Fruit fly (Drosophila melanogaster): Measurements from ENCODE around the gene Wnt10.

Wnt10 gene

DNA sequence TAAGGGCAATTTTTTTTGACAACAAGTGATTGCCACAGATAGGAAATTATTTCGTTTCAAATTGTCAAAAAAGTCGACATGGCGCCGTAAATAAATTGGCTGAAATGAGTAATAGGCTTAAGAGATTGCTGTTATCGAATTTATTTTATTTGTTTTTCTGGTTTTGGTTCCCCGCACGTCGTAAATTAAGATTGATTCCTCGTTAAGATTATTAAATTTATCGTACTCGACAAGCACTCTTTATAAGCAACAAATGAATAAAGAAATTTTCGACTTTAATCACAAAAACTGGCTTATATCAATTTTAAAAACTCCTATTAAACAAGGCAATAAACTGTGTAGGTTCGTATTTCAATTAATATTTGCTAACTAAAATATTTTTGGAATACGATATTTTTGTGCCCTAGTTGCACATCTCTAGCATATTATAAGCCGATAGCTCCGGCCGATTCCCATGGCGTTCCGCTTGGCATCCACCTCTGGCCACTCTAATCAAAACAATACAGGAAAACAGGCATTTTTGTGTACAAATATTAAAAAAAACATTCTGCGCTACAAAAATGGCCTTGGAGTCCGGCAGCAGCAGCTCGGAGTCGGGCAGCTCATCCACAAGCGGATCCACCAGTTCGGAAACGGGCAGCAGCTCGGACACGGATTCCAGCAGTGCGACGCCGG is 48.9 kb downstream of the Wnt10 start, which contains the start of gene chm:
TSS of gene chm (plus strand) at position 471 of the 675 bp plus-strand sequence.
- TF ChIP-seq CG13296 (GFP tag; optimal IDR thresholded peaks at IDR 0.05) (peak; percentile 28), grn (GFP tag; optimal IDR thresholded peaks at IDR 0.05) (no peak), CG6272 (GFP tag; IDR thresholded peaks at IDR 0.05) (0 out of 2 replicates have a peak, but pooled peaks have one; percentile 60), pnt (GFP tag; optimal IDR thresholded peaks at IDR 0.05) (peak; percentile 47), CTCF (GFP tag; optimal IDR thresholded peaks at IDR 0.05) (no peak), crol (GFP tag; IDR thresholded peaks at IDR 0.05) (no peak), CG12071 (GFP tag; optimal IDR thresholded peaks at IDR 0.05) (no peak), ro (GFP tag; IDR thresholded peaks at IDR 0.05) (no peak), CG31441 (GFP tag; IDR thresholded peaks at IDR 0.05) (0 out of 2 replicates have a peak, but pooled peaks have one; percentile 27), grau (tag; optimal IDR thresholded peaks at IDR 0.05) (peak; percentile 50), tio (GFP tag; optimal IDR thresholded peaks at IDR 0.05) (no peak), CG10565 (GFP tag; optimal IDR thresholded peaks at IDR 0.05) (no peak), sim (GFP tag; IDR thresholded peaks at IDR 0.05) (no peak), CG4854 (GFP tag; optimal IDR thresholded peaks at IDR 0.05) (no peak), kay (GFP tag; optimal IDR thresholded peaks at IDR 0.05) (no peak), ssp (GFP tag; IDR thresholded peaks at IDR 0.05) (no peak), pita (GFP tag; optimal IDR thresholded peaks at IDR 0.05) (no peak), lab (GFP tag; optimal IDR thresholded peaks at IDR 0.05) (no peak), CG12219 (GFP tag; optimal IDR thresholded peaks at IDR 0.05) (no peak), tx (GFP tag; optimal IDR thresholded peaks at IDR 0.05) (peak; percentile 17), stc (GFP tag; IDR thresholded peaks at IDR 0.05) (no peak), vfl (GFP tag; optimal IDR thresholded peaks at IDR 0.05) (peak; percentile 29), CG12104 (GFP tag; optimal IDR thresholded peaks at IDR 0.05) (no peak), schlank (tag; optimal IDR thresholded peaks at IDR 0.05) (no peak), CG11085 (GFP tag; IDR thresholded peaks at IDR 0.05) (peak; percentile 32; the same call in 1 of the 2 replicates), Scr (GFP tag; IDR thresholded peaks at IDR 0.05; ENCODE audit: partially characterized antibody) (peak; percentile 88), aop (GFP tag; IDR thresholded peaks at IDR 0.05) (no peak), CG34376 (GFP tag; optimal IDR thresholded peaks at IDR 0.05) (peak; percentile 45), pfk (GFP tag; optimal IDR thresholded peaks at IDR 0.05) (peak; percentile 53), CG13424 (tag; optimal IDR thresholded peaks at IDR 0.05) (peak; percentile 25), HLH4C (GFP tag; IDR thresholded peaks at IDR 0.05; ENCODE audit: partially characterized antibody) (peak; percentile 71), sens-2 (GFP tag; IDR thresholded peaks at IDR 0.05) (no peak), CG6765 (GFP tag; optimal IDR thresholded peaks at IDR 0.05) (no peak), lbe (GFP tag; optimal IDR thresholded peaks at IDR 0.05) (peak; percentile 26), Mrtf (GFP tag; IDR thresholded peaks at IDR 0.05) (no peak), CG15011 (GFP tag; optimal IDR thresholded peaks at IDR 0.05) (no peak), Fer2 (tag; optimal IDR thresholded peaks at IDR 0.05) (peak; percentile 9), chm (GFP tag; IDR thresholded peaks at IDR 0.05) (peak; percentile 76; the same call in 1 of the 2 replicates), CG15601 (tag; optimal IDR thresholded peaks at IDR 0.05) (peak; percentile 28), CG4360 (GFP tag; IDR thresholded peaks at IDR 0.05) (0 out of 2 replicates have a peak, but pooled peaks have one; percentile 5), B-H1 (GFP tag; IDR thresholded peaks at IDR 0.05) (no peak), ci (GFP tag; IDR thresholded peaks at IDR 0.05) (no peak), Chrac-16 (GFP tag; optimal IDR thresholded peaks at IDR 0.05) (no peak), bbx (GFP tag; IDR thresholded peaks at IDR 0.05; ENCODE audit: partially characterized antibody) (peak; percentile 87), CG10959 (GFP tag; IDR thresholded peaks at IDR 0.05) (no peak), Ets65A (GFP tag) (peak; percentile 87), Tbp (GFP tag; optimal IDR thresholded peaks at IDR 0.05) (no peak), CG4730 (GFP tag; IDR thresholded peaks at IDR 0.05) (no peak), bigmax (GFP tag; optimal IDR thresholded peaks at IDR 0.05) (no peak), CG14965 (GFP tag; optimal IDR thresholded peaks at IDR 0.05; ENCODE audit: borderline replicate concordance) (no peak), CG30020 (tag; optimal IDR thresholded peaks at IDR 0.05) (peak; percentile 55)
